Fruit fly (Drosophila melanogaster) whole organism, larva: ENCODE results near the gene CG1304.

Experiments used
- noc ChIP-seq: fragments of 200-800 bp; sonication (Bioruptor generic); optimal IDR thresholded peaks from 3 replicates; lab custom pipeline; 2019; ENCODE audit warnings: missing biosample characterization, mild to moderate bottlenecking, missing genetic modification characterization, moderate library complexity

The CG1304 gene

dm6 chrX:20965369-20966040 lies at the start of gene CG1304:
TSS of gene CG1304 (minus strand) at chrX:20965419.
- TF ChIP-seq noc (tag; lab: Kevin White, UChicago): no peak

- TF ChIP-seq noc (tag; lab: Kevin White, UChicago): no peak
These were observed 45.3 kb upstream of the CG1304 start for dm6 chrX:21010541-21010940.

- TF ChIP-seq noc (tag; lab: Kevin White, UChicago): no peak
These were observed 19.2 kb upstream of the CG1304 start, which contains the start of gene CG11666 for dm6 chrX:20984386-20984785. TSS of gene CG11666 (plus strand) at chrX:20984686.

dm6 chrX:20977986-20978385 lies 12.8 kb upstream of the CG1304 start, which contains the start of gene CG44426:
TSS of gene CG44426 (plus strand) at chrX:20978286.
- no peak for TF ChIP-seq noc (tag; lab: Kevin White, UChicago)

- TF ChIP-seq noc (tag; lab: Kevin White, UChicago): no peak
These were observed 1.8 kb downstream of the CG1304 start, which contains the start of gene Ser6 for dm6 chrX:20963405-20963804. TSS of gene Ser6 (minus strand) at chrX:20963505.

- TF ChIP-seq noc (tag; lab: Kevin White, UChicago): no peak
These were observed 17.0 kb downstream of the CG1304 start for dm6 chrX:20948268-20948667.

- TF ChIP-seq noc (tag; lab: Kevin White, UChicago): no peak
These were observed 30.7 kb downstream of the CG1304 start, which contains the start of gene Npc1b for dm6 chrX:20934530-20934929. TSS of gene Npc1b (plus strand) at chrX:20934869.

dm6 chrX:20933459-20933858 lies 31.8 kb downstream of the CG1304 start, which contains the start of gene CG11227:
TSS of gene CG11227 (minus strand) at chrX:20933559.
- TF ChIP-seq noc (tag; lab: Kevin White, UChicago): no peak

dm6 chrX:20926950-20927349 lies 38.3 kb downstream of the CG1304 start, which contains the start of gene shakB:
TSS of gene shakB (minus strand) at chrX:20927050.
- TF ChIP-seq noc (tag; lab: Kevin White, UChicago): no peak

- TF ChIP-seq noc (tag; lab: Kevin White, UChicago): no peak
These were observed 39.4 kb downstream of the CG1304 start for dm6 chrX:20925858-20926257.

dm6 chrX:20924951-20925350 lies 40.3 kb downstream of the CG1304 start:
- no peak for TF ChIP-seq noc (tag; lab: Kevin White, UChicago)

- TF ChIP-seq noc (tag; lab: Kevin White, UChicago): no peak
These were observed 41.4 kb downstream of the CG1304 start for dm6 chrX:20923787-20924186.

- TF ChIP-seq noc (tag; lab: Kevin White, UChicago): no peak
These were observed 48.8 kb downstream of the CG1304 start for dm6 chrX:20916436-20916835.
